Worm (Caenorhabditis elegans) whole organism, mixed stage, embryonic: ENCODE data around the gene ZC178.2.

ENCODE experiments used
- M03D4.4 ChIP-seq: sonication (generic microtip); optimal IDR thresholded peaks from 2 replicates; lab custom pipeline; 2017; ENCODE audit warnings: mild to moderate bottlenecking, missing genetic modification characterization, missing compliant biosample characterization
- bed-3 ChIP-seq: fragments of 200-800 bp; sonication (Bioruptor generic); optimal IDR thresholded peaks from 3 replicates; lab custom pipeline; 2018; ENCODE audit warnings: mild to moderate bottlenecking, missing genetic modification characterization, moderate library complexity, missing compliant biosample characterization
- ceh-39 ChIP-seq: fragments of 150-350 bp; optimal IDR thresholded peaks from 2 replicates; lab custom pipeline; 2014; ENCODE audit warnings: missing biosample characterization, missing genetic modification characterization
- ceh-83 ChIP-seq: fragments of 200-800 bp; sonication (Bioruptor generic); optimal IDR thresholded peaks from 2 replicates; lab custom pipeline; 2018; ENCODE audit warnings: mild to moderate bottlenecking, missing genetic modification characterization, missing compliant biosample characterization
- ces-1 ChIP-seq: fragments of 150-350 bp; optimal IDR thresholded peaks from 2 replicates; lab custom pipeline; 2014; ENCODE audit warnings: missing biosample characterization, missing genetic modification reagents, missing genetic modification characterization
- cnd-1 ChIP-seq: fragments of 200-800 bp; sonication (Bioruptor generic); optimal IDR thresholded peaks from 2 replicates; lab custom pipeline; 2018; ENCODE audit warnings: mild to moderate bottlenecking, missing genetic modification characterization, missing compliant biosample characterization
- drap-1 ChIP-seq: fragments of 200-800 bp; sonication (Bioruptor generic); optimal IDR thresholded peaks from 3 replicates; lab custom pipeline; 2018; ENCODE audit warnings: mild to moderate bottlenecking, missing genetic modification characterization, missing compliant biosample characterization
- elt-1 ChIP-seq: sonication (generic microtip); optimal IDR thresholded peaks from 2 replicates; lab custom pipeline; 2017; ENCODE audit warnings: missing genetic modification characterization, mild to moderate bottlenecking, missing compliant biosample characterization, antibody characterized with exemption, moderate library complexity, borderline replicate concordance; ENCODE audit not compliant: insufficient read depth
- elt-3 ChIP-seq: fragments of 150-350 bp; optimal IDR thresholded peaks from 2 replicates; lab custom pipeline; 2014; ENCODE audit warnings: missing biosample characterization, missing genetic modification characterization
- flh-1 ChIP-seq: fragments of 200-800 bp; sonication (Bioruptor generic); optimal IDR thresholded peaks from 2 replicates; lab custom pipeline; 2018; ENCODE audit warnings: mild to moderate bottlenecking, missing genetic modification characterization, moderate library complexity, missing compliant biosample characterization
- ham-2 ChIP-seq: fragments of 200-800 bp; sonication (Bioruptor generic); optimal IDR thresholded peaks from 2 replicates; lab custom pipeline; 2018; ENCODE audit warnings: mild to moderate bottlenecking, missing genetic modification characterization, missing compliant biosample characterization
- hlh-1 ChIP-seq: fragments of 150-350 bp; optimal IDR thresholded peaks from 2 replicates; lab custom pipeline; 2014; ENCODE audit warnings: missing biosample characterization, missing genetic modification reagents, missing genetic modification characterization
- lin-32 ChIP-seq: fragments of 200-800 bp; sonication (Bioruptor generic); optimal IDR thresholded peaks from 2 replicates; lab custom pipeline; 2018; ENCODE audit warnings: mild to moderate bottlenecking, missing genetic modification characterization, missing compliant biosample characterization
- lsy-2 ChIP-seq: fragments of 150-350 bp; optimal IDR thresholded peaks from 2 replicates; lab custom pipeline; 2014; ENCODE audit warnings: missing biosample characterization, missing genetic modification characterization
- mab-5 ChIP-seq: fragments of 150-350 bp; optimal IDR thresholded peaks from 2 replicates; lab custom pipeline; 2014; ENCODE audit warnings: missing biosample characterization, missing genetic modification characterization
- mep-1 ChIP-seq: fragments of 150-350 bp; optimal IDR thresholded peaks from 2 replicates; lab custom pipeline; 2017; ENCODE audit warnings: missing biosample characterization, missing genetic modification reagents, missing genetic modification characterization, inconsistent platforms
- mls-2 ChIP-seq: sonication (generic microtip); optimal IDR thresholded peaks from 2 replicates; lab custom pipeline; 2016; ENCODE audit warnings: mild to moderate bottlenecking, missing genetic modification characterization, moderate library complexity, missing compliant biosample characterization
- nhr-2 ChIP-seq: fragments of 150-350 bp; optimal IDR thresholded peaks from 2 replicates; lab custom pipeline; 2014; ENCODE audit warnings: missing biosample characterization, missing genetic modification characterization
- nhr-237 ChIP-seq: fragments of 150-350 bp; optimal IDR thresholded peaks from 2 replicates; lab custom pipeline; 2014; ENCODE audit warnings: missing biosample characterization, missing genetic modification characterization
- nhr-76 ChIP-seq: sonication (generic microtip); optimal IDR thresholded peaks from 2 replicates; lab custom pipeline; 2017; ENCODE audit warnings: missing biosample characterization, missing genetic modification characterization
- pha-4 ChIP-seq: fragments of 150-350 bp; optimal IDR thresholded peaks from 2 replicates; lab custom pipeline; 2018; ENCODE audit warnings: missing biosample characterization, missing genetic modification reagents, missing genetic modification characterization
- sem-2 ChIP-seq: fragments of 200-800 bp; sonication (Bioruptor generic); optimal IDR thresholded peaks from 2 replicates; lab custom pipeline; 2018; ENCODE audit warnings: mild to moderate bottlenecking, missing genetic modification characterization, missing compliant biosample characterization
- snpc-4 ChIP-seq: fragments of 150-350 bp; optimal IDR thresholded peaks from 2 replicates; lab custom pipeline; 2014; ENCODE audit warnings: missing biosample characterization, missing genetic modification characterization
- sptf-1 ChIP-seq: sonication (generic microtip); optimal IDR thresholded peaks from 2 replicates; lab custom pipeline; 2017; ENCODE audit warnings: mild to moderate bottlenecking, missing genetic modification characterization, moderate library complexity, missing compliant biosample characterization
- unc-120 ChIP-seq: sonication (generic microtip); optimal IDR thresholded peaks from 2 replicates; lab custom pipeline; 2017; ENCODE audit warnings: missing genetic modification characterization, missing compliant biosample characterization; ENCODE audit not compliant: poor library complexity, severe bottlenecking
- zip-8 ChIP-seq: fragments of 150-350 bp; optimal IDR thresholded peaks from 2 replicates; lab custom pipeline; 2014; ENCODE audit warnings: missing biosample characterization, missing genetic modification characterization
- ztf-11 ChIP-seq: fragments of 150-350 bp; optimal IDR thresholded peaks from 2 replicates; lab custom pipeline; 2014; ENCODE audit warnings: missing biosample characterization, missing genetic modification characterization

The ZC178.2 gene

DNA sequence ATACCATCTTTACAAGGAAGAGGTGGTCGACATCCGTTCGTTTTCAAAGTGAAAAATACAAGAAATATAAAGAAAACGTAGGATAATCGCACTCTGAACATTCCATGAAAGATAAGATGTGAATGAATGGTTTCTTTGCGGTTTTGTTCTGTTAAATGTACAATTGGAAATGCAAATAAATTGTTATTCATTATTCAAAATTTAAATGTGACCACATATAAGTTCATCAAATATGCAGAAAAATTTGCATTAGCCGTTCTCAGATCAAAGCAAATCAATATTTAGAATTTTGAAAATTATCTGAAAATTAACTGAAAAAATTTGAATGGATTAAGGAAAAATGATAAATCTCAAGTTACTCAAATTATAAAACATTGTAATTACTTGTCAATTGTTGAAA is at the start of gene ZC178.2:
TSS of gene ZC178.2 (minus strand) at position 101 of the 400 bp plus-strand sequence.
- no peak for TF ChIP-seq mab-5
- no peak for TF ChIP-seq zip-8
- TF ChIP-seq hlh-1 (tag; lab: Kevin White, UChicago), result no peak

DNA sequence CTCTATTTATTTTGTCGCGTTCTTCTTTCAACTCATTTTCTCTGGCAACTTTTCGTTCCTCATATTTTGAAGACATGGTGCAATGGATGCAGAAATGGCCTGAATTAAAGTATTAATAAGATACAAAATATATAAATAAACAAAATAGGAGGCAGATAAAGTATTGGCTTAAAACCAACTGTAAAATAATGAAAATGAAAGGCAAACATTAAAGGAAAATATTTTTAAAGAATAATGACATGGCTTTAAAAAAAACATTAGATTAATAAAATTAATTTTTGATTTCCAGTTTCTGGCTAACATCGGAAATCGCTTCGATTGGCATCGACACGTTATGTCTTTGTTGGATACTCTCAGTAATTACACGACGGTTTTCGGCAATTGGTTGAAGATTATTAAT is 48.6 kb upstream of the ZC178.2 start, which contains the start of gene ddn-1:
TSS of gene ddn-1 (minus strand) at position 101 of the 400 bp plus-strand sequence.
- no peak for TF ChIP-seq ceh-83 (GFP tag; lab: Kevin White, UChicago)
- TF ChIP-seq cnd-1 (tag; lab: Kevin White, UChicago), result no peak
- TF ChIP-seq zip-8, result no peak
- no peak for TF ChIP-seq ces-1 (GFP tag; lab: Kevin White, UChicago)
- TF ChIP-seq lin-32 (GFP tag; lab: Kevin White, UChicago), result no peak
- no peak for TF ChIP-seq bed-3 (GFP tag; lab: Kevin White, UChicago)
- TF ChIP-seq M03D4.4 (tag; lab: Kevin White, UChicago), result no peak
- TF ChIP-seq pha-4, result no peak
- no peak for TF ChIP-seq mep-1 (tag; lab: Kevin White, UChicago)
- no peak for TF ChIP-seq unc-120 (tag; lab: Kevin White, UChicago)
- TF ChIP-seq, all 35 proteins: peak for 0

DNA sequence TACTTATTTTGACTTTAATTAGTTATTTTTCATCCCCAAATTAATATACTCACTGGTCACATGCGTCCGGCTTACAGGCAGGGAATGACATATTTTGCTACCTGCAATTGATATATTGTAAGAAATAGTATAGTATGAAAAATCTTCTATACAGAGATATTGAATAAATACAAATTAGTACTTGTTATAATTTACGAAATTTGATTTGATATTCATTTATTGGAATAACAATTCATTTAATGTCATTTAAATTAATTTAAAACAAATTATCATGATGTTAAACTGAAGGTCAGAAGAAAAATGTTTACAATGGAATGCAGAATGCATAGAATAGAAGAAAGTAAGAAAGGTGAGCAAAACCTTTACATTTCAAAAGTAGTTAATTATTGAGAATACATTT is 46.8 kb upstream of the ZC178.2 start, which contains the start of gene B0507.7:
TSS of gene B0507.7 (minus strand) at position 101 of the 400 bp plus-strand sequence.
- no peak for TF ChIP-seq drap-1 (GFP tag; lab: Kevin White, UChicago)
- TF ChIP-seq flh-1 (GFP tag; lab: Kevin White, UChicago), result no peak
- TF ChIP-seq ham-2, result no peak
- TF ChIP-seq hlh-1 (tag; lab: Kevin White, UChicago), result no peak
- no peak for TF ChIP-seq elt-1 (tag; lab: Kevin White, UChicago)
- TF ChIP-seq sem-2 (GFP tag; lab: Kevin White, UChicago), result no peak
- TF ChIP-seq ces-1 (GFP tag; lab: Kevin White, UChicago), result no peak
- no peak for TF ChIP-seq ceh-39 (tag; lab: Kevin White, UChicago)
- no peak for TF ChIP-seq ztf-11 (tag; lab: Kevin White, UChicago)
- TF ChIP-seq, all 35 proteins: peak for 0

- no peak for TF ChIP-seq elt-3 (tag; lab: Kevin White, UChicago)
- no peak for TF ChIP-seq pha-4
- TF ChIP-seq drap-1 (GFP tag; lab: Kevin White, UChicago), result no peak
- no peak for TF ChIP-seq mab-5
- no peak for TF ChIP-seq mls-2 (tag; lab: Kevin White, UChicago)
- no peak for TF ChIP-seq ces-1 (GFP tag; lab: Kevin White, UChicago)
- no peak for TF ChIP-seq nhr-2
- TF ChIP-seq sptf-1 (tag; lab: Kevin White, UChicago), result no peak
- no peak for TF ChIP-seq ztf-11 (tag; lab: Kevin White, UChicago)
- no peak for TF ChIP-seq hlh-1 (tag; lab: Kevin White, UChicago)
- no peak for TF ChIP-seq ceh-39 (tag; lab: Kevin White, UChicago)
- no peak for TF ChIP-seq snpc-4 (tag; lab: Kevin White, UChicago)
- TF ChIP-seq zip-8, result no peak
- TF ChIP-seq mep-1 (tag; lab: Kevin White, UChicago), result no peak
These were observed 42.9 kb upstream of the ZC178.2 start, which contains the start of gene B0507.4 for ce11 chrV:8754670-8755069. Gene B0507.4, plus strand, starts transcription at chrV:8754970.

- TF ChIP-seq ztf-11 (tag; lab: Kevin White, UChicago) (no peak), flh-1 (GFP tag; lab: Kevin White, UChicago) (no peak), lin-32 (GFP tag; lab: Kevin White, UChicago) (no peak), ceh-39 (tag; lab: Kevin White, UChicago) (no peak), elt-1 (tag; lab: Kevin White, UChicago) (no peak), nhr-237 (tag; lab: Kevin White, UChicago) (no peak), M03D4.4 (tag; lab: Kevin White, UChicago) (no peak), unc-120 (tag; lab: Kevin White, UChicago) (no peak), sptf-1 (tag; lab: Kevin White, UChicago) (no peak), lsy-2 (tag; lab: Kevin White, UChicago) (no peak), bed-3 (GFP tag; lab: Kevin White, UChicago) (no peak), hlh-1 (tag; lab: Kevin White, UChicago) (no peak), sem-2 (GFP tag; lab: Kevin White, UChicago) (no peak), nhr-76 (tag; lab: Kevin White, UChicago) (no peak)
These were observed 41.6 kb upstream of the ZC178.2 start, which contains the start of gene B0507.5 for ce11 chrV:8753395-8753794. Gene B0507.5, plus strand, starts transcription at chrV:8753695.
